Worm (Caenorhabditis elegans): ENCODE data around the gene ZK177.11.
A peak's percentile ranks its signal among the peaks of the same experiment; 100 is the strongest.

ZK177.11 gene

DNA sequence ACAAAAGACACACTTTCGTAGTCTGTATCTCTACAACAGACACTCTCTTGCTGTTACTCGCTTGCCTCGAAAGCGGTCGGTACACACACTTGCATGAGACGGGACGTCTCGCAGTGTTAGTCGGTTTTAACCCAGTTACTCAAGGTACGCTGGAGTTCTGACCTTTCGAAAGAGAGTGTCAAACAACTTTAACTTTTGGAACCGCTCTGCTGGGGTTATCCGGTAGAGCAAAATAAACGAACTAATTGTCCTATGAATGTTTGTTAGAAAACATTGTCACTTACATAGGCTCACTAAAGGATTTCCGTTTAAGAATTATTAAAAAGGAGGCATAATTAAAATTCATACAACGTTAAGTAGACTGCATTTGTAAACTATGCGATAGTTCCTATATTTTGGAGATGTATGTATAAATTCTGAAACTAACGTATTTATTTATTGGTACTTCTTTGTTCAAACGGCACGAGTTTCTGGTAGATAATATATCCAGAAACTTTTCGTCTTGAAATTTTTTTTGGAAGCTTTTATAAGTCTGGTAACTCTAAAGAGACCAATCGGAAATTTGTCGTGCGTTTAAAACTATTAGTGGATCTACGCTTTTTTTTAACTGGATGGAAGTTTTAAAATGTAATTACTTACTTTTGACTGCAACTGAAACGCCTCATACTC lies 20.9 kb downstream of the ZK177.11 start (continued):
- TF ChIP-seq blmp-1 (tag; optimal IDR thresholded peaks at IDR 0.05) (no peak), ham-2 (GFP tag; optimal IDR thresholded peaks at IDR 0.05) (peak; percentile 75), unc-39 (tag; optimal IDR thresholded peaks at IDR 0.05) (peak; percentile 55), ces-1 (GFP tag; optimal IDR thresholded peaks at IDR 0.05) (peak; percentile 99), elt-1 (tag; optimal IDR thresholded peaks at IDR 0.05; ENCODE audit: borderline replicate concordance, insufficient read depth) (no peak)

DNA sequence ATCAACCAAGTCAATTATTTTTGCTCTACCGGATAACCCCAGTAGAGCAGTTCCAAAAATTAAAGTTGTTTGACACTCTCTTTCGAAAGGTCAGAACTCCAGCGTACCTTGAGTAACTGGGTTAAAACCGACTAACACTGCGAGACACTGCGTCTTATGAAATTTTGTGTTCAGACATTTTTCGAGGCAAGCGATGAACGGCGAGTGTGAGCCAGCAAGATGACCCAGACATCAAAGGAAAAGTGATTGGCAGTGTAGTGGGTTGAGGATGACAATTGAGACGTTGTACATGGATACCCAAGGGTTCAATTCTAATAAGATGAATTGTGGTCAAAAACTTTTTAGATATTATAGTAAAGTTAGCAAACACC lies 21.4 kb downstream of the ZK177.11 start:
- TF ChIP-seq M03D4.4 (tag; optimal IDR thresholded peaks at IDR 0.05) (no peak), nhr-2 (tag; optimal IDR thresholded peaks at IDR 0.05) (peak; percentile 23)

DNA sequence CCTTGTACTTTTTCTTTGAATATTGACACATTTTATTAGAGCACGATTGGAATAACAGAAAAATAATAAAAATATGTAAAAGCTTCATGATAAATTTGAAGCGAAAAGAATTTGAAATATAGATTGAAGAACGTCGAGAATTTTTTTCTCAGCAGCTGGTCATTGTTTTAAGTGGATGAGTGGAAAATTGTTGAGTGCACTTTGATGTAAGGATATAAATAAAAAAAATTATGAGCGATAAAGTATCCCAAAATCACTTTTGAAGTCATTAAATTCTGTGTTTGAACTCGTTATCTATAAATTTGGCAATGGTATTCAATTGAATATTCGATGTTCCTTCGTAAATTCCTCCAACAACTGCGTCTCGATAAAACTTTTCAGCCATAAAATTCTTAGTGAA lies 22.0 kb downstream of the ZK177.11 start, which contains the start of gene ins-13:
Gene ins-13 (minus strand): TSS at position 101 of the 400 bp plus-strand sequence.
- no peak for TF ChIP-seq nhr-12 (tag; optimal IDR thresholded peaks at IDR 0.05)
- no peak for TF ChIP-seq nhr-237 (tag; optimal IDR thresholded peaks at IDR 0.05)
- no peak for TF ChIP-seq sem-2 (GFP tag; optimal IDR thresholded peaks at IDR 0.05)
- TF ChIP-seq mls-2 (tag; optimal IDR thresholded peaks at IDR 0.05), result no peak
- no peak for TF ChIP-seq ces-1 (GFP tag; optimal IDR thresholded peaks at IDR 0.05)

DNA sequence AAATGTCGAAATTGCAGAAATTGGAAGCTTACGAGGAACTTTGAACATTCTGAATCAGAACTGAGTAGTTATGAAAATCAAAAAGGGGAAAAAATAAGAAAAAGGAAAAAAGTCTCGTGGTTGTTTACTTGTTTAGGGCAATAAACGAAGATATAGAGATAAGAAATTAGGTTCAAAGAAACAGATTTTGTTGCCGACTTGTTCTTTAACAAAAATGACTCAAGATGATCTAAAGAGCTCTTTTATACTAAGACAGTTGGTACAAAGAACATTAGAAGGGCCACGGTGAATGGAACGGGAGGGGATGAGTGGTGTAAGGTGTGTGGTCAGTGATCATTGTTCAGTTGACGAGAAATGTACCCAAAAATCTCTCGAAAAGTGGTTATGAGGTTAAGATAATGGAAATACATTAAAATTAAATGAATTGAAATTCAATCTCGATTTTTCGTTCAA lies 24.7 kb downstream of the ZK177.11 start, which contains the start of gene acdh-2:
Gene acdh-2 (minus strand): TSS at position 51 of the 453 bp plus-strand sequence.
- no peak for TF ChIP-seq elt-1 (tag; optimal IDR thresholded peaks at IDR 0.05; ENCODE audit: borderline replicate concordance, insufficient read depth)
- TF ChIP-seq bed-3 (GFP tag; optimal IDR thresholded peaks at IDR 0.05), result no peak
- no peak for TF ChIP-seq nhr-2 (tag; optimal IDR thresholded peaks at IDR 0.05)
- TF ChIP-seq nhr-28 (tag; optimal IDR thresholded peaks at IDR 0.05), result no peak
- TF ChIP-seq unc-39 (tag; optimal IDR thresholded peaks at IDR 0.05), result no peak
- TF ChIP-seq sptf-1 (tag; optimal IDR thresholded peaks at IDR 0.05), result no peak

DNA sequence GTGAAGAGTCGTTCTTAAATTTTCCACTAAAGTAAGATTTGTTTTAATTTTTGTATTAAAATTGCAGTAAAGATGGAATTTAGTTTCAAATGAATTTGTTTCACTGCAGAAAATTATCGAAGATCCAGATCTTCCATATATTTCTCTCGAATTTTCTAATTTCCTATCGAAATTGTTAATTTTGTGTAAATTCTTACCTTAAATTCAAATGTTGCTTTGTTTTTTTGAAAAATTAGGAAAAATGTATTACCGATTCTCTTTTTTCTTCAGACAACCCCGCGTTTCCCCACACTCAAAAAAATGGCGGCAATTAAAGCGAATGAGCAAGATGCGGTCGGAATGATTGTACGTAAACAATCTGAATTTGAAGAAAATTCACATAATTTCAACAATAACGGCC lies 27.0 kb downstream of the ZK177.11 start, which contains the start of gene C17C3.6:
Gene C17C3.6 (plus strand): TSS at position 301 of the 400 bp plus-strand sequence.
- TF ChIP-seq mls-2 (tag; optimal IDR thresholded peaks at IDR 0.05) (no peak), flh-1 (GFP tag; optimal IDR thresholded peaks at IDR 0.05) (no peak), ztf-11 (tag; optimal IDR thresholded peaks at IDR 0.05) (no peak), nhr-12 (tag; optimal IDR thresholded peaks at IDR 0.05) (no peak), sptf-1 (tag; optimal IDR thresholded peaks at IDR 0.05) (no peak), lin-32 (GFP tag; optimal IDR thresholded peaks at IDR 0.05) (no peak), elt-1 (tag; optimal IDR thresholded peaks at IDR 0.05; ENCODE audit: borderline replicate concordance, insufficient read depth) (no peak), lin-13 (tag; optimal IDR thresholded peaks at IDR 0.05) (no peak), nhr-76 (tag; optimal IDR thresholded peaks at IDR 0.05) (no peak), nhr-237 (tag; optimal IDR thresholded peaks at IDR 0.05) (no peak), lsy-2 (tag; optimal IDR thresholded peaks at IDR 0.05) (no peak), mab-5 (tag; optimal IDR thresholded peaks at IDR 0.05) (no peak), M03D4.4 (tag; optimal IDR thresholded peaks at IDR 0.05) (no peak), nhr-2 (tag; optimal IDR thresholded peaks at IDR 0.05) (no peak), blmp-1 (tag; optimal IDR thresholded peaks at IDR 0.05) (no peak), pha-4 (tag; optimal IDR thresholded peaks at IDR 0.05) (no peak), zip-8 (tag; optimal IDR thresholded peaks at IDR 0.05) (no peak), unc-39 (tag; optimal IDR thresholded peaks at IDR 0.05) (no peak)

DNA sequence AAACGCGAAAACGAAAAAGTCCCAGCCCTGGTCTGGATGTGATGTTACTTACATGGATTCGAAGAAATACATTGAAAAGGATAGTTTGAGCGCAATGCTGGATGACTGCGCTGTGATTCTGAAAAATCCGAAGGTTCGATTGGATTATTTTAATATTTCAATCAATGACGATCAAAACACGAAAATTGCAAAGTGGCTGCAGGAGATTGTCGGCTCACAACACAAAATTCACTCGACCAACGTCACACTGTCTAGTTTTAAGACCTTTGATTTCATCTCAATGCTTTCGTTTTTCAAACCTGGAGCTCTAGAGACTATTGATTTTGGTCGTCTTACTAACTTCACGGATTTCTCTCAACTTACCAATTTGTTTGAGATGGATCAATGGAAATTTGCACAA lies 28.8 kb downstream of the ZK177.11 start, which contains the start of gene C17C3.5:
Gene C17C3.5 (plus strand): TSS at position 301 of the 400 bp plus-strand sequence.
- TF ChIP-seq nhr-12 (tag; optimal IDR thresholded peaks at IDR 0.05) (no peak), pha-4 (tag; optimal IDR thresholded peaks at IDR 0.05) (no peak), lsy-2 (tag; optimal IDR thresholded peaks at IDR 0.05) (no peak), snpc-4 (tag; optimal IDR thresholded peaks at IDR 0.05) (no peak), drap-1 (GFP tag; optimal IDR thresholded peaks at IDR 0.05) (no peak), mep-1 (tag; optimal IDR thresholded peaks at IDR 0.05) (no peak), ces-1 (GFP tag; optimal IDR thresholded peaks at IDR 0.05) (no peak), mab-5 (tag; optimal IDR thresholded peaks at IDR 0.05) (no peak), blmp-1 (tag; optimal IDR thresholded peaks at IDR 0.05) (no peak)

DNA sequence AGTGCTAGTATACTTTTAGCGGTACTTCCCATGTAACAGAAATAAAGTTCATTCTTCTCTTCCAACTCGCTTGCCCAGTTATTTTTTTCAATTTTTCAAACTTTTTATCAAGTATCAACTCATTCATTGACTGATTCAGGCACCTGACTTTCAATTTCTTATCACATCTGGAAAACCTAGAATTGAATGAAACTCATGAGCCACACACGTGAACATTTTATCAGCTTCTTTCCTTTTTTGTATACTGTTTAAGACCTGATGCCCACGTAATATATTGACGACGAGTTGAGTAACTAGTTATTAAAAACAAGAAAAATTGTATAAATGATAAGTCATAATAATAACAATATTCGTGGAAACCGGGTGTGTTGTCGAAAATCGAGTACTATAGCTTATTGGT lies 30.8 kb downstream of the ZK177.11 start:
- TF ChIP-seq mab-5 (tag; optimal IDR thresholded peaks at IDR 0.05), result no peak
- no peak for TF ChIP-seq unc-39 (tag; optimal IDR thresholded peaks at IDR 0.05)
- no peak for TF ChIP-seq lin-13 (tag; optimal IDR thresholded peaks at IDR 0.05)
